Worm (Caenorhabditis elegans) whole organism, L4 larva: ENCODE measurements around the gene twk-49.

Source experiments
- hlh-30 ChIP-seq: sonication (generic microtip); optimal IDR thresholded peaks from 2 replicates; lab custom pipeline; 2017; ENCODE audit warnings: antibody characterized with exemption, mild to moderate bottlenecking, missing genetic modification characterization, missing compliant biosample characterization; ENCODE audit not compliant: insufficient read depth
- mep-1 ChIP-seq: fragments of 150-350 bp; sonication (generic microtip); optimal IDR thresholded peaks from 3 replicates; lab custom pipeline; 2014; ENCODE audit warnings: missing biosample characterization, missing genetic modification characterization
- snpc-4 ChIP-seq: fragments of 150-350 bp; optimal IDR thresholded peaks from 2 replicates; lab custom pipeline; 2014; ENCODE audit warnings: missing biosample characterization, missing genetic modification characterization
- unc-62 ChIP-seq, 3 experiments: fragments of 150-350 bp in 1 of 3; sonication (generic microtip); optimal IDR thresholded peaks in 2 of 3; peaks in 1 of 3; 1 replicate in 1 of 3; 2 replicates in 2 of 3; lab custom pipeline; 2014 to 2017; ENCODE audit warnings: missing biosample characterization in 3 of 3, missing genetic modification characterization in 3 of 3, missing genetic modification reagents in 3 of 3, missing genotype in 1 of 3

DNA sequence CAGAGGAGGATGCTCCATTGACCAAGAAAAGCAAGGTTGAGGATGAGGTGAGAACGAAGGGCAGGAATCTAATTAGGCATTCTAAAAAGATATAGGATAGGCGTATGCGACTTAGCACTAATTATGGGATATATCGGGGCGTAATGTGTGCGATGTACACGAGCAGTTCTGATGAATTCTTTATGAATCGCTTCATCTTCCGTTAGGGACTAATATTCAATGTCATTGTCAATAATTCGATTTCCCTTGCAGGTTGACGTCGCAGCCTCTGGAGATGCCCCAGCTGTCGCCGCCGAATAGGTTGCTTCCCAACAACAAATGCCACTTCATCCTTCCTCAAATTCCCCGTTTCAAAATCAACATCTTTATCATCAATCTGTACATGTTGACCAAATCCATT lies 5.8 kb downstream of the twk-49 start:
- no peak for TF ChIP-seq mep-1 (tag; lab: Kevin White, UChicago)
- no peak for TF ChIP-seq hlh-30 (tag; lab: Kevin White, UChicago)
- TF ChIP-seq unc-62 (GFP tag; optimal IDR thresholded peaks at IDR 0.05 in 1 of 2; lab: Kevin White, UChicago), result no peak
- TF ChIP-seq unc-62 (tag; optimal IDR thresholded peaks at IDR 0.05; lab: Kevin White, UChicago), result no peak
- TF ChIP-seq snpc-4 (tag; lab: Kevin White, UChicago), result no peak
